Fruit fly (Drosophila melanogaster) whole organism, adult: Measurements from ENCODE around the gene Sfp38D.

Experiments
- CG11617 ChIP-seq: fragments of 200-800 bp; sonication (Bioruptor generic); optimal IDR thresholded peaks from 2 replicates; lab custom pipeline; 2017; ENCODE audit warnings: mild to moderate bottlenecking, missing biosample characterization, missing genetic modification reagents, missing genetic modification characterization
- CG12768 ChIP-seq: fragments of 200-800 bp; sonication (Bioruptor generic); optimal IDR thresholded peaks from 2 replicates; lab custom pipeline; 2017; ENCODE audit warnings: missing biosample characterization, missing genetic modification characterization, mild to moderate bottlenecking, moderate library complexity, missing genetic modification reagents
- CG14711 ChIP-seq: fragments of 200-800 bp; sonication (Bioruptor generic); optimal IDR thresholded peaks from 2 replicates; lab custom pipeline; 2018; ENCODE audit warnings: missing biosample characterization, mild to moderate bottlenecking, missing genetic modification characterization, moderate library complexity
- CG33017 ChIP-seq: fragments of 200-800 bp; sonication (Bioruptor generic); optimal IDR thresholded peaks from 2 replicates; lab custom pipeline; 2018; ENCODE audit warnings: missing biosample characterization, mild to moderate bottlenecking, missing genetic modification characterization, moderate library complexity
- CG5204 ChIP-seq: fragments of 200-800 bp; sonication (Bioruptor generic); optimal IDR thresholded peaks from 2 replicates; lab custom pipeline; 2016; ENCODE audit warnings: missing biosample characterization, missing genetic modification characterization
- CG7045 ChIP-seq: fragments of 200-800 bp; sonication (Bioruptor generic); optimal IDR thresholded peaks from 2 replicates; lab custom pipeline; 2017; ENCODE audit warnings: missing biosample characterization, mild to moderate bottlenecking, missing genetic modification characterization
- Crg-1 ChIP-seq: fragments of 200-800 bp; sonication (Bioruptor generic); optimal IDR thresholded peaks from 2 replicates; lab custom pipeline; 2016; ENCODE audit warnings: missing biosample characterization, missing genetic modification characterization
- Mnt ChIP-seq: fragments of 200-800 bp; sonication (Bioruptor generic); optimal IDR thresholded peaks from 2 replicates; lab custom pipeline; 2016; ENCODE audit warnings: missing biosample characterization, mild to moderate bottlenecking, missing genetic modification characterization
- cic ChIP-seq: fragments of 200-800 bp; sonication (Bioruptor generic); optimal IDR thresholded peaks from 2 replicates; lab custom pipeline; 2017; ENCODE audit warnings: missing biosample characterization, mild to moderate bottlenecking, missing genetic modification characterization, moderate library complexity
- pad ChIP-seq: fragments of 200-800 bp; sonication (Bioruptor generic); optimal IDR thresholded peaks from 3 replicates; lab custom pipeline; 2017; ENCODE audit warnings: missing biosample characterization, missing genetic modification characterization, mild to moderate bottlenecking, moderate library complexity, missing genetic modification reagents
- tj ChIP-seq: fragments of 200-800 bp; sonication (Bioruptor generic); optimal IDR thresholded peaks from 3 replicates; lab custom pipeline; 2017; ENCODE audit warnings: missing biosample characterization, mild to moderate bottlenecking, missing genetic modification characterization, moderate library complexity

DNA sequence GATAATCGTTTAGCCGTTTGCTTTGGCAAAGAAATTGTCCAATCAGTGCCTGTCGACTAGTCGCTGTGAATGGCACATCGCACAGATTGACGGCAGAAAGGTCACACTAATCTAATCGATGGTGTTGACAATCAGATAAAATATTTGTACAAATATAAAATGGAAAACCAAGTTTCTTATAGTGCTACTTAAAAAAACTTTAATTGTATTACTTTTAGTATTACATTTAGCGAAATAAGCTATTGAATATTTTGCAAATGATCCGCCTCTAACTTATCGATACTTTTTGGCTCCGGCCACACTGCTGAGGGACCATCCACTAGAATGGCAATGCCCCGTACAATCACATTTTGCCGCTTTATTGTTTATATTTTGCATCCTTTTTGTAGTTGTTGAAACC is 15.4 kb downstream of the Sfp38D start, which contains the start of the genes brun and CG2614:
- TF ChIP-seq CG5204 (GFP tag; lab: Kevin White, UChicago) (no peak), Crg-1 (peak; percentile 24), CG14711 (tag; lab: Kevin White, UChicago) (peak; percentile 69), cic (GFP tag; lab: Kevin White, UChicago) (no peak), tj (GFP tag; lab: Kevin White, UChicago) (peak; percentile 51), Mnt (peak; percentile 64), CG7045 (peak; percentile 42), CG33017 (peak; percentile 5), CG11617 (GFP tag; lab: Kevin White, UChicago) (peak; percentile 70), pad (GFP tag; lab: Kevin White, UChicago) (peak; percentile 37), CG12768 (GFP tag; lab: Kevin White, UChicago) (peak; percentile 49)
